Worm (Caenorhabditis elegans) whole organism, young adult: ENCODE data around the gene B0244.6.

ENCODE experiments used
- B0019.2 ChIP-seq: fragments of 200-800 bp; sonication (Bioruptor generic); conservative IDR thresholded peaks from 2 replicates; pipeline ENCODE4 v1.3.6; 2022; ENCODE audit warnings: missing genetic modification reagents, missing genetic modification characterization, missing compliant biosample characterization
- B0261.1 ChIP-seq: sonication (generic microtip); optimal IDR thresholded peaks from 2 replicates; lab custom pipeline; 2016; ENCODE audit warnings: mild to moderate bottlenecking, missing genetic modification characterization, moderate library complexity, missing compliant biosample characterization
- B0336.3 ChIP-seq: fragments of 200-800 bp; sonication (Bioruptor generic); IDR thresholded peaks from 2 replicates; pipeline ENCODE4 v1.3.6; 2022; ENCODE audit warnings: missing genetic modification characterization, missing compliant biosample characterization
- F23B12.7 ChIP-seq: sonication (generic microtip); optimal IDR thresholded peaks from 2 replicates; lab custom pipeline; 2017; ENCODE audit warnings: missing genetic modification characterization, mild to moderate bottlenecking, missing compliant biosample characterization, antibody characterized with exemption, moderate library complexity; ENCODE audit not compliant: insufficient read depth
- F33H1.4 ChIP-seq: fragments of 200-800 bp; sonication (Bioruptor generic); IDR thresholded peaks from 2 replicates; pipeline ENCODE4 v1.3.6; 2022; ENCODE audit warnings: missing genetic modification reagents, missing genetic modification characterization, missing compliant biosample characterization
- F37B4.10 ChIP-seq: fragments of 200-800 bp; sonication (Bioruptor generic); IDR thresholded peaks from 2 replicates; pipeline ENCODE4 v1.3.6; 2022; ENCODE audit warnings: missing genetic modification characterization, missing compliant biosample characterization
- F57A8.1 ChIP-seq: fragments of 200-800 bp; sonication (Bioruptor generic); optimal IDR thresholded peaks from 2 replicates; lab custom pipeline; 2018; ENCODE audit warnings: mild to moderate bottlenecking, missing genetic modification characterization, moderate library complexity, missing compliant biosample characterization
- K11D2.4 ChIP-seq: fragments of 200-800 bp; sonication (Bioruptor generic); IDR thresholded peaks from 2 replicates; pipeline ENCODE4 v1.3.6; 2022; ENCODE audit warnings: missing genetic modification reagents, missing genetic modification characterization, missing compliant biosample characterization
- Y53F4B.3 ChIP-seq: fragments of 200-800 bp; sonication (Bioruptor generic); IDR thresholded peaks from 2 replicates; pipeline ENCODE4 v1.3.6; 2022; ENCODE audit warnings: missing genetic modification reagents, missing genetic modification characterization, missing compliant biosample characterization
- Y53G8AR.9 ChIP-seq: fragments of 200-800 bp; sonication (Bioruptor generic); conservative IDR thresholded peaks from 2 replicates; pipeline ENCODE4 v1.3.6; 2022; ENCODE audit warnings: missing genetic modification reagents, missing genetic modification characterization, missing compliant biosample characterization
- Y56A3A.18 ChIP-seq: fragments of 200-800 bp; sonication (Bioruptor generic); IDR thresholded peaks from 2 replicates; pipeline ENCODE4 v1.3.6; 2022; ENCODE audit warnings: missing genetic modification reagents, missing genetic modification characterization, missing compliant biosample characterization
- Y79H2A.3 ChIP-seq: fragments of 200-800 bp; sonication (Bioruptor generic); conservative IDR thresholded peaks from 2 replicates; pipeline ENCODE4 v1.3.6; 2022; ENCODE audit warnings: missing genetic modification reagents, missing genetic modification characterization, missing compliant biosample characterization
- ZK185.1 ChIP-seq: sonication (generic microtip); optimal IDR thresholded peaks from 2 replicates; lab custom pipeline; 2016; ENCODE audit warnings: mild to moderate bottlenecking, missing genetic modification characterization, missing compliant biosample characterization; ENCODE audit not compliant: poor library complexity, severe bottlenecking
- akir-1 ChIP-seq: fragments of 200-800 bp; sonication (Bioruptor generic); optimal IDR thresholded peaks from 2 replicates; lab custom pipeline; 2018; ENCODE audit warnings: mild to moderate bottlenecking, missing genetic modification characterization, moderate library complexity, missing compliant biosample characterization
- ama-1 ChIP-seq, 3 experiments: fragments of 150-350 bp in 1 of 3; sonication (generic microtip) in 2 of 3; optimal IDR thresholded peaks; 2 replicates each; lab custom pipeline; 2014 to 2018; ENCODE audit warnings: missing biosample characterization in 2 of 3, missing genetic modification characterization in 2 of 3, missing genetic modification reagents in 2 of 3
- aptf-2 ChIP-seq: fragments of 200-800 bp; sonication (Bioruptor generic); conservative IDR thresholded peaks from 2 replicates; pipeline ENCODE4 v1.3.6; 2022; ENCODE audit warnings: missing genetic modification reagents, missing genetic modification characterization, missing compliant biosample characterization
- aptf-3 ChIP-seq: fragments of 200-800 bp; sonication (Bioruptor generic); IDR thresholded peaks from 2 replicates; pipeline ENCODE4 v1.3.6; 2022; ENCODE audit warnings: missing genetic modification characterization, missing compliant biosample characterization
- athp-1 ChIP-seq: sonication (generic microtip); optimal IDR thresholded peaks from 2 replicates; lab custom pipeline; 2017; ENCODE audit warnings: mild to moderate bottlenecking, missing genetic modification characterization, missing compliant biosample characterization
- attf-3 ChIP-seq: fragments of 200-800 bp; sonication (Bioruptor generic); conservative IDR thresholded peaks from 2 replicates; pipeline ENCODE4 v1.3.6; 2022; ENCODE audit warnings: missing genetic modification reagents, missing genetic modification characterization, missing compliant biosample characterization
- bed-2 ChIP-seq: fragments of 200-800 bp; sonication (Bioruptor generic); IDR thresholded peaks from 2 replicates; pipeline ENCODE4 v1.3.6; 2022; ENCODE audit warnings: missing genetic modification reagents, missing genetic modification characterization, missing compliant biosample characterization
- ccch-3 ChIP-seq: fragments of 200-800 bp; sonication (Bioruptor generic); optimal IDR thresholded peaks from 2 replicates; lab custom pipeline; 2018; ENCODE audit warnings: mild to moderate bottlenecking, missing genetic modification characterization, missing compliant biosample characterization
- cebp-2 ChIP-seq: fragments of 200-800 bp; sonication (Bioruptor generic); IDR thresholded peaks from 2 replicates; pipeline ENCODE4 v1.3.6; 2022; ENCODE audit warnings: missing genetic modification characterization, missing compliant biosample characterization
- ceh-40 ChIP-seq: fragments of 200-800 bp; sonication (Bioruptor generic); IDR thresholded peaks from 2 replicates; pipeline ENCODE4 v1.3.6; 2022; ENCODE audit warnings: missing genetic modification characterization, missing compliant biosample characterization
- efl-1 ChIP-seq: fragments of 150-350 bp; optimal IDR thresholded peaks from 2 replicates; lab custom pipeline; 2014; ENCODE audit warnings: missing biosample characterization, missing genetic modification reagents, missing genetic modification characterization
- ets-4 ChIP-seq: fragments of 200-800 bp; sonication (Bioruptor generic); optimal IDR thresholded peaks from 2 replicates; lab custom pipeline; 2018; ENCODE audit warnings: mild to moderate bottlenecking, missing genetic modification characterization, missing compliant biosample characterization
- fkh-3 ChIP-seq: sonication (generic microtip); optimal IDR thresholded peaks from 2 replicates; lab custom pipeline; 2016; ENCODE audit warnings: mild to moderate bottlenecking, missing genetic modification characterization, missing compliant biosample characterization
- hmg-20 ChIP-seq: fragments of 200-800 bp; sonication (Bioruptor generic); IDR thresholded peaks from 2 replicates; pipeline ENCODE4 v1.3.6; 2022; ENCODE audit warnings: missing genetic modification reagents, missing genetic modification characterization, missing compliant biosample characterization
- lin-26 ChIP-seq: fragments of 200-800 bp; sonication (Bioruptor generic); IDR thresholded peaks from 2 replicates; pipeline ENCODE4 v1.3.6; 2022; ENCODE audit warnings: missing genetic modification reagents, missing genetic modification characterization, missing compliant biosample characterization
- lsy-27 ChIP-seq: sonication (generic microtip); optimal IDR thresholded peaks from 2 replicates; lab custom pipeline; 2017; ENCODE audit warnings: missing genetic modification characterization, mild to moderate bottlenecking, missing compliant biosample characterization, antibody characterized with exemption, missing genotype, borderline replicate concordance; ENCODE audit not compliant: insufficient read depth
- madf-10 ChIP-seq: sonication (generic microtip); optimal IDR thresholded peaks from 2 replicates; lab custom pipeline; 2016; ENCODE audit warnings: mild to moderate bottlenecking, missing genetic modification characterization, missing compliant biosample characterization
- madf-3 ChIP-seq: fragments of 200-800 bp; sonication (Bioruptor generic); IDR thresholded peaks from 2 replicates; pipeline ENCODE4 v1.3.6; 2022; ENCODE audit warnings: missing genetic modification reagents, missing genetic modification characterization, missing compliant biosample characterization
- madf-8 ChIP-seq: fragments of 200-800 bp; sonication (Bioruptor generic); conservative IDR thresholded peaks from 2 replicates; pipeline ENCODE4 v1.3.6; 2022; ENCODE audit warnings: missing genetic modification reagents, missing genetic modification characterization, missing compliant biosample characterization
- mel-28 ChIP-seq: sonication (generic microtip); optimal IDR thresholded peaks from 2 replicates; lab custom pipeline; 2016; ENCODE audit warnings: borderline replicate concordance, mild to moderate bottlenecking, missing genetic modification characterization, missing compliant biosample characterization
- nfya-2 ChIP-seq: fragments of 200-800 bp; sonication (Bioruptor generic); IDR thresholded peaks from 2 replicates; pipeline ENCODE4 v1.3.6; 2022; ENCODE audit warnings: missing genetic modification reagents, missing genetic modification characterization, missing compliant biosample characterization
- rcor-1 ChIP-seq: fragments of 200-800 bp; sonication (Bioruptor generic); IDR thresholded peaks from 2 replicates; pipeline ENCODE4 v1.3.6; 2022; ENCODE audit warnings: missing genetic modification reagents, missing genetic modification characterization, missing compliant biosample characterization
- repo-1 ChIP-seq: sonication (generic microtip); optimal IDR thresholded peaks from 2 replicates; lab custom pipeline; 2017; ENCODE audit warnings: mild to moderate bottlenecking, missing genetic modification characterization, missing compliant biosample characterization
- sea-2 ChIP-seq: fragments of 200-800 bp; sonication (Bioruptor generic); IDR thresholded peaks from 2 replicates; pipeline ENCODE4 v1.3.6; 2022; ENCODE audit warnings: missing genetic modification characterization, missing compliant biosample characterization
- snpc-1.1 ChIP-seq: sonication (generic microtip); optimal IDR thresholded peaks from 2 replicates; lab custom pipeline; 2017; ENCODE audit warnings: missing genetic modification characterization, mild to moderate bottlenecking, missing compliant biosample characterization, antibody characterized with exemption, moderate library complexity, missing genotype, missing genetic modification reagents; ENCODE audit not compliant: insufficient read depth
- snpc-1.3 ChIP-seq: sonication (generic microtip); optimal IDR thresholded peaks from 2 replicates; lab custom pipeline; 2017; ENCODE audit warnings: missing genetic modification characterization, mild to moderate bottlenecking, missing compliant biosample characterization, antibody characterized with exemption, moderate library complexity, missing genotype, missing genetic modification reagents; ENCODE audit not compliant: insufficient read depth
- snpc-4 ChIP-seq, 5 experiments: fragments of 150-350 bp in 1 of 5; sonication (generic microtip) in 4 of 5; optimal IDR thresholded peaks; 2 replicates each; lab custom pipeline; 2014 to 2018; ENCODE audit warnings: missing genetic modification characterization in 5 of 5, missing biosample characterization in 3 of 5, antibody characterized with exemption in 2 of 5, mild to moderate bottlenecking in 2 of 5, missing compliant biosample characterization in 2 of 5, missing genotype in 2 of 5, moderate library complexity in 2 of 5, missing genetic modification reagents in 1 of 5
- somi-1 ChIP-seq: fragments of 200-800 bp; sonication (Bioruptor generic); optimal IDR thresholded peaks from 2 replicates; lab custom pipeline; 2018; ENCODE audit warnings: mild to moderate bottlenecking, missing genetic modification characterization, missing compliant biosample characterization
- tlf-1 ChIP-seq: fragments of 200-800 bp; sonication (Bioruptor generic); optimal IDR thresholded peaks from 2 replicates; lab custom pipeline; 2018; ENCODE audit warnings: mild to moderate bottlenecking, missing genetic modification characterization, missing compliant biosample characterization
- xnd-1 ChIP-seq: sonication (generic microtip); optimal IDR thresholded peaks from 2 replicates; lab custom pipeline; 2016; ENCODE audit warnings: missing genotype, missing genetic modification reagents, missing genetic modification characterization, missing compliant biosample characterization
- zim-3 ChIP-seq: sonication (generic microtip); optimal IDR thresholded peaks from 2 replicates; lab custom pipeline; 2017; ENCODE audit warnings: mild to moderate bottlenecking, missing genetic modification characterization, moderate library complexity, missing compliant biosample characterization
- ztf-28 ChIP-seq: fragments of 200-800 bp; sonication (Bioruptor generic); IDR thresholded peaks from 2 replicates; pipeline ENCODE4 v1.3.6; 2022; ENCODE audit warnings: missing genetic modification reagents, missing genetic modification characterization, missing compliant biosample characterization
- ztf-3 ChIP-seq: fragments of 200-800 bp; sonication (Bioruptor generic); optimal IDR thresholded peaks from 2 replicates; lab custom pipeline; 2018; ENCODE audit warnings: mild to moderate bottlenecking, missing genetic modification characterization, missing compliant biosample characterization
- ztf-6 ChIP-seq: fragments of 200-800 bp; sonication (Bioruptor generic); IDR thresholded peaks from 2 replicates; pipeline ENCODE4 v1.3.6; 2022; ENCODE audit warnings: missing genetic modification reagents, missing genetic modification characterization, missing compliant biosample characterization

The B0244.6 gene

ce11 chrIII:5727827-5728226 lies 10.0 kb upstream of the B0244.6 start, which contains the start of gene egg-1:
Gene egg-1, plus strand, starts transcription at chrIII:5728180.
- TF ChIP-seq athp-1 (tag; lab: Kevin White, UChicago) (peak; percentile 63), madf-3 (GFP tag; lab: Robert Waterston, UW) (peak; percentile 83), ama-1 (optimal IDR thresholded peaks at IDR 0.05; lab: Kevin White, UChicago) (no peak), ama-1 (GFP tag; optimal IDR thresholded peaks at IDR 0.05; lab: Kevin White, UChicago) (no peak), sea-2 (GFP tag; lab: Robert Waterston, UW) (no peak), bed-2 (GFP tag; lab: Robert Waterston, UW) (no peak), repo-1 (peak; percentile 12), cebp-2 (GFP tag; lab: Robert Waterston, UW) (no peak), B0261.1 (tag; lab: Kevin White, UChicago) (no peak), akir-1 (GFP tag; lab: Kevin White, UChicago) (no peak), somi-1 (GFP tag; lab: Kevin White, UChicago) (no peak), mel-28 (tag; lab: Kevin White, UChicago) (no peak), snpc-4 (GFP tag; optimal IDR thresholded peaks at IDR 0.05; lab: Kevin White, UChicago) (peak; percentile 40), snpc-4 (tag; optimal IDR thresholded peaks at IDR 0.05; lab: Kevin White, UChicago) (peak in 3 of 4 experiments; percentile 8 to 60 (median 59)), lsy-27 (tag; lab: Kevin White, UChicago) (no peak), B0019.2 (GFP tag; lab: Robert Waterston, UW) (peak; percentile 78), snpc-1.1 (tag; lab: Kevin White, UChicago) (peak; percentile 21), ceh-40 (no peak), madf-8 (peak; percentile 95), ets-4 (GFP tag; lab: Kevin White, UChicago) (no peak), attf-3 (GFP tag; lab: Robert Waterston, UW) (peak; percentile 17; the same call in 1 of the 2 replicates), F33H1.4 (GFP tag; lab: Robert Waterston, UW) (peak; percentile 98), Y56A3A.18 (GFP tag; lab: Robert Waterston, UW) (no peak), Y53F4B.3 (GFP tag; lab: Robert Waterston, UW) (0 out of 2 replicates have a peak, but pooled peaks have one; percentile 17), K11D2.4 (GFP tag; lab: Robert Waterston, UW) (no peak), ztf-28 (0 out of 2 replicates have a peak, but pooled peaks have one; percentile 58), fkh-3 (tag; lab: Kevin White, UChicago) (no peak), efl-1 (GFP tag; lab: Kevin White, UChicago) (peak; percentile 98), aptf-3 (no peak), Y79H2A.3 (GFP tag; lab: Robert Waterston, UW) (peak; percentile 50; the same call in 1 of the 2 replicates), Y53G8AR.9 (peak; percentile 44; the same call in 1 of the 2 replicates), F57A8.1 (no peak), hmg-20 (GFP tag; lab: Robert Waterston, UW) (no peak), ccch-3 (no peak), xnd-1 (tag; lab: Kevin White, UChicago) (peak; percentile 98), F37B4.10 (GFP tag; lab: Robert Waterston, UW) (no peak), rcor-1 (GFP tag; lab: Robert Waterston, UW) (peak; percentile 83), tlf-1 (GFP tag; lab: Kevin White, UChicago) (peak; percentile 90), ztf-6 (GFP tag; lab: Robert Waterston, UW) (no peak), ZK185.1 (tag; lab: Kevin White, UChicago) (no peak), zim-3 (tag; lab: Kevin White, UChicago) (no peak), nfya-2 (no peak), madf-10 (tag; lab: Kevin White, UChicago) (no peak), B0336.3 (peak; percentile 78), lin-26 (GFP tag; lab: Robert Waterston, UW) (no peak), aptf-2 (GFP tag; lab: Robert Waterston, UW) (peak; percentile 70; the same call in 1 of the 2 replicates), ztf-3 (GFP tag; lab: Kevin White, UChicago) (no peak), F23B12.7 (tag; lab: Kevin White, UChicago) (peak; percentile 75), snpc-1.3 (tag; lab: Kevin White, UChicago) (peak; percentile 93)
